Worm (Caenorhabditis elegans): Measurements from ENCODE around the gene C30B5.17.

C30B5.17 gene

ce11 chrII:6244171-6244570 lies 41.4 kb upstream of the C30B5.17 start, which contains the start of gene tat-4:
TSS of gene tat-4 (minus strand) at chrII:6244287.
- TF ChIP-seq B0261.1 (tag; optimal IDR thresholded peaks at IDR 0.05): no peak
- no peak for TF ChIP-seq ztf-25 (GFP tag; IDR thresholded peaks at IDR 0.05)
- no peak for TF ChIP-seq sdz-38 (tag; optimal IDR thresholded peaks at IDR 0.05)
- TF ChIP-seq K11D2.4 (GFP tag; IDR thresholded peaks at IDR 0.05): no peak
- peak; percentile 73 for TF ChIP-seq nhr-80 (tag; optimal IDR thresholded peaks at IDR 0.05)

- TF ChIP-seq lir-1 (GFP tag; conservative IDR thresholded peaks at IDR 0.05) (no peak), hsf-1 (GFP tag; IDR thresholded peaks at IDR 0.05) (no peak), gei-17 (GFP tag; optimal IDR thresholded peaks at IDR 0.05) (no peak), ccch-3 (GFP tag; optimal IDR thresholded peaks at IDR 0.05) (no peak), cebp-2 (GFP tag; IDR thresholded peaks at IDR 0.05) (no peak), B0019.2 (GFP tag; conservative IDR thresholded peaks at IDR 0.05) (no peak), akir-1 (GFP tag; optimal IDR thresholded peaks at IDR 0.05) (no peak), ceh-91 (GFP tag; IDR thresholded peaks at IDR 0.05) (no peak), egl-18 (GFP tag; IDR thresholded peaks at IDR 0.05) (no peak), nhr-27 (tag; optimal IDR thresholded peaks at IDR 0.05) (no peak), let-607 (tag; optimal IDR thresholded peaks at IDR 0.05) (no peak), egrh-3 (GFP tag; IDR thresholded peaks at IDR 0.05) (no peak), nhr-90 (tag; optimal IDR thresholded peaks at IDR 0.05) (no peak)
These were observed 38.9 kb upstream of the C30B5.17 start, which contains the start of gene T24H7.8 for ce11 chrII:6241758-6242157. TSS of gene T24H7.8 (plus strand) at chrII:6242058.

- no peak for TF ChIP-seq akir-1 (GFP tag; optimal IDR thresholded peaks at IDR 0.05)
- TF ChIP-seq C17E4.6 (GFP tag; IDR thresholded peaks at IDR 0.05): no peak
- TF ChIP-seq egl-18 (GFP tag; IDR thresholded peaks at IDR 0.05): no peak
- TF ChIP-seq B0035.1 (tag; optimal IDR thresholded peaks at IDR 0.05): no peak
- TF ChIP-seq snpc-4 (GFP tag; optimal IDR thresholded peaks at IDR 0.05): no peak
- peak in 1 of 4 experiments; percentile 20 for TF ChIP-seq snpc-4 (tag; optimal IDR thresholded peaks at IDR 0.05)
- no peak for TF ChIP-seq attf-3 (GFP tag; conservative IDR thresholded peaks at IDR 0.05)
- peak; percentile 14 for TF ChIP-seq F23B12.7 (tag; optimal IDR thresholded peaks at IDR 0.05; ENCODE audit: insufficient read depth)
- peak; percentile 18; the same call in 1 of the 2 replicates for TF ChIP-seq hmg-1.2 (GFP tag; IDR thresholded peaks at IDR 0.05)
- no peak for TF ChIP-seq ekl-4 (GFP tag; IDR thresholded peaks at IDR 0.05)
- TF ChIP-seq D2030.7 (GFP tag; IDR thresholded peaks at IDR 0.05): no peak
- no peak for TF ChIP-seq egrh-3 (GFP tag; IDR thresholded peaks at IDR 0.05)
- peak; percentile 39 for TF ChIP-seq nhr-80 (tag; optimal IDR thresholded peaks at IDR 0.05)
- no peak for TF ChIP-seq attf-6 (GFP tag; IDR thresholded peaks at IDR 0.05)
- TF ChIP-seq gei-17 (GFP tag; optimal IDR thresholded peaks at IDR 0.05): no peak
- no peak for TF ChIP-seq lsl-1 (GFP tag; optimal IDR thresholded peaks at IDR 0.05)
- TF ChIP-seq aptf-3 (GFP tag; IDR thresholded peaks at IDR 0.05): no peak
- TF ChIP-seq pbrm-1 (GFP tag; IDR thresholded peaks at IDR 0.05): no peak
- no peak for TF ChIP-seq B0336.3 (GFP tag; IDR thresholded peaks at IDR 0.05)
- no peak for TF ChIP-seq ceh-79 (tag; optimal IDR thresholded peaks at IDR 0.05)
- TF ChIP-seq madf-10 (tag; optimal IDR thresholded peaks at IDR 0.05): no peak
- no peak for TF ChIP-seq die-1 (tag; optimal IDR thresholded peaks at IDR 0.05)
- TF ChIP-seq rcor-1 (GFP tag; IDR thresholded peaks at IDR 0.05): no peak
- TF ChIP-seq ceh-91 (GFP tag; IDR thresholded peaks at IDR 0.05): no peak
- no peak for TF ChIP-seq bed-1 (GFP tag; IDR thresholded peaks at IDR 0.05)
- no peak for TF ChIP-seq ztf-18 (tag; optimal IDR thresholded peaks at IDR 0.05)
- TF ChIP-seq sea-2 (GFP tag; IDR thresholded peaks at IDR 0.05): no peak
- TF ChIP-seq T07F8.4 (tag; optimal IDR thresholded peaks at IDR 0.05): no peak
- no peak for TF ChIP-seq ZK185.1 (tag; optimal IDR thresholded peaks at IDR 0.05; ENCODE audit: poor library complexity, severe bottlenecking)
- TF ChIP-seq F33H1.4 (GFP tag; IDR thresholded peaks at IDR 0.05): no peak
- peak; percentile 15 for TF ChIP-seq attf-5 (GFP tag; optimal IDR thresholded peaks at IDR 0.05)
These were observed 33.5 kb upstream of the C30B5.17 start for ce11 chrII:6236093-6236945.

Data from whole organism, young adult.